Worm (Caenorhabditis elegans) whole organism, L4/young adult: ENCODE measurements around the gene F36A4.3.

Source experiments
- W03F9.2 ChIP-seq: fragments of 150-350 bp; optimal IDR thresholded peaks from 2 replicates; lab custom pipeline; 2014; ENCODE audit warnings: missing biosample characterization, missing genetic modification characterization
- him-1 ChIP-seq: sonication (generic microtip); optimal IDR thresholded peaks from 2 replicates; lab custom pipeline; 2016; ENCODE audit warnings: missing genotype, missing genetic modification reagents, missing genetic modification characterization, missing compliant biosample characterization

DNA sequence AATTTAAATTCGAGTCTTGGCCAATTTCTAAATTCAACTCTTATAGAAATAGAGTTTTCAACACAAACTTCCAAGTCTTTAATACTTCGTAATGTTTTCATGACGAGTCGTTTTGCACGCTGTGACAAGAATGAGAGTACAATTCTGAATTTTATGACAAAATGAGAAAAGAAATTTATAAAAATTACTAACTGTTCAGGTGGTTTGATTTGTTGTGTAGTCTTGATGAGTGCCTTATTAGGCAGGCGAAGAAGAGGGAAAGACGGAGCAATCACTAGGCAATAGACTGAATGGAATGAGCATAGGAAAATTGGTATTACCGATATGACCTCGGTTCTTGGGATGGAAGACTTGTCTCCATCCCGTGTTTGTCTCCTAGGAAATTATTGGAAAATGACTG, 49.4 kb upstream of the F36A4.3 start, which contains the start of gene F30B5.11:
- TF ChIP-seq him-1 (tag; lab: Kevin White, UChicago), result no peak
- no peak for TF ChIP-seq W03F9.2 (tag; lab: Kevin White, UChicago)
